Worm (Caenorhabditis elegans) whole organism, midembryonic: ENCODE results near the gene F32D8.15.

Source experiments
- T22C8.4 ChIP-seq: fragments of 200-800 bp; sonication (Bioruptor generic); IDR thresholded peaks from 2 replicates; pipeline ENCODE4 v1.3.6; 2022; ENCODE audit warnings: missing genetic modification characterization, missing compliant biosample characterization
- cog-1 ChIP-seq: sonication (generic microtip); optimal IDR thresholded peaks from 2 replicates; lab custom pipeline; 2016; ENCODE audit warnings: missing genetic modification characterization, missing compliant biosample characterization
- flt-1 ChIP-seq: fragments of 200-800 bp; sonication (Bioruptor generic); IDR thresholded peaks from 2 replicates; pipeline ENCODE4 v1.3.6; 2022; ENCODE audit warnings: missing genetic modification characterization, missing compliant biosample characterization
- klf-2 ChIP-seq: fragments of 200-800 bp; sonication (Bioruptor generic); conservative IDR thresholded peaks from 2 replicates; pipeline ENCODE4 v1.3.6; 2022; ENCODE audit warnings: missing genetic modification reagents, missing genetic modification characterization, missing compliant biosample characterization
- med-1 ChIP-seq: sonication (generic microtip); optimal IDR thresholded peaks from 2 replicates; lab custom pipeline; 2017; ENCODE audit warnings: missing genetic modification characterization, mild to moderate bottlenecking, missing compliant biosample characterization, antibody characterized with exemption, missing genetic modification reagents; ENCODE audit not compliant: insufficient read depth
- ref-1 ChIP-seq: fragments of 200-800 bp; sonication (Bioruptor generic); conservative IDR thresholded peaks from 2 replicates; pipeline ENCODE4 v1.3.6; 2022; ENCODE audit warnings: missing genetic modification reagents, missing genetic modification characterization, missing compliant biosample characterization
- tab-1 ChIP-seq: fragments of 200-800 bp; sonication (Bioruptor generic); IDR thresholded peaks from 2 replicates; pipeline ENCODE4 v1.3.6; 2022; ENCODE audit warnings: missing genetic modification characterization, missing compliant biosample characterization
- ztf-23 ChIP-seq: fragments of 200-800 bp; sonication (Bioruptor generic); IDR thresholded peaks from 2 replicates; pipeline ENCODE4 v1.3.6; 2022; ENCODE audit warnings: missing genetic modification reagents, missing genetic modification characterization, missing compliant biosample characterization
- ztf-29 ChIP-seq: fragments of 200-800 bp; sonication (Bioruptor generic); IDR thresholded peaks from 2 replicates; pipeline ENCODE4 v1.3.6; 2022; ENCODE audit warnings: missing genetic modification reagents, missing genetic modification characterization, missing compliant biosample characterization

F32D8.15 gene

DNA sequence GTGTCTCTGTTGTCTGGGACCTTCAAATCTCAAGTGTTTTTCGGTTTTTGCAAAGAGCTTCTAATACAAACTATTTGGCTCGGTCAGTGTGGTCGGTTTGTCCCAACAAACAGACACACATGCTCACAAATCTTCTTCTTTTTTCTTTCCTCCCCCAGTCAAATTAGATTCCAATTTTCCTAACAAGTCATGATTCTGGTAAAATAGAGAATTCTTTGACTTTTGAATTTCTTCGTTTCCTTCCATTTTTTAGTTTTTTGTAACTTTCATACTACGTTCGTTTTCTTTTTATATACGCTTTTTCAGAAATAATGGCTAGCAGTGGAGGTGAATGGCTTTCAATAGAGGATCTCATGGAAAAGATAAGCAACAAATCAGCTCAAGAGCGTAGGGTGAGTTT is at the start of gene F32D8.15:
Gene F32D8.15, plus strand, starts transcription at position 301 of the 400 bp plus-strand sequence.
- TF ChIP-seq flt-1 (no peak), klf-2 (GFP tag; lab: Robert Waterston, UW) (no peak), med-1 (GFP tag; lab: Kevin White, UChicago) (no peak), tab-1 (GFP tag; lab: Robert Waterston, UW) (no peak), cog-1 (tag; lab: Kevin White, UChicago) (no peak), ref-1 (no peak), ztf-23 (GFP tag; lab: Robert Waterston, UW) (no peak), ztf-29 (GFP tag; lab: Robert Waterston, UW) (no peak), T22C8.4 (GFP tag; lab: Robert Waterston, UW) (no peak)

- no peak for TF ChIP-seq ztf-29 (GFP tag; lab: Robert Waterston, UW)
Measured at ce11 chrV:10854197-10854596, 49.7 kb upstream of the F32D8.15 start.

DNA sequence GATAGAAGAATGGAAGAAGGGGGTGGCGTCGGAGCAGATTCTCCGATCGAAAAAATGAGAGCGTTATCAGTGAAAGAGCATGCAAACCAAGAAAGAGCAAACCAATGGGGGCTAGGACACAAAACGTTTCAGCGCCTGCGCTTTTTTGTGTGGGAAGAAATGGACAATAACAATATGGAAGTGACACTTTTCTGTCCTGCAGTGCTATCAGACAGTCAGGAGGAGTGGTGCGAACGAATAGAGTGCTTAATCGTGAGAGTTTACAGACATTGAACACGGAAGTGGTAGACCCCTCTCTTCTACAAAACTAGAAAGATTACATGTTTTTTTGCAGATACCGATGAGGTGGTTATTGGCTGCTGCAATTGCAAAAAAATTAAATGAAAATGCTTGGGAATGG is 48.5 kb upstream of the F32D8.15 start:
- TF ChIP-seq klf-2 (GFP tag; lab: Robert Waterston, UW) = no peak
- no peak for TF ChIP-seq ztf-23 (GFP tag; lab: Robert Waterston, UW)
- TF ChIP-seq med-1 (GFP tag; lab: Kevin White, UChicago) = no peak
- TF ChIP-seq flt-1 = no peak
- TF ChIP-seq ztf-29 (GFP tag; lab: Robert Waterston, UW) = no peak
- no peak for TF ChIP-seq cog-1 (tag; lab: Kevin White, UChicago)
- no peak for TF ChIP-seq tab-1 (GFP tag; lab: Robert Waterston, UW)
- TF ChIP-seq ref-1 = no peak
- TF ChIP-seq T22C8.4 (GFP tag; lab: Robert Waterston, UW) = no peak

DNA sequence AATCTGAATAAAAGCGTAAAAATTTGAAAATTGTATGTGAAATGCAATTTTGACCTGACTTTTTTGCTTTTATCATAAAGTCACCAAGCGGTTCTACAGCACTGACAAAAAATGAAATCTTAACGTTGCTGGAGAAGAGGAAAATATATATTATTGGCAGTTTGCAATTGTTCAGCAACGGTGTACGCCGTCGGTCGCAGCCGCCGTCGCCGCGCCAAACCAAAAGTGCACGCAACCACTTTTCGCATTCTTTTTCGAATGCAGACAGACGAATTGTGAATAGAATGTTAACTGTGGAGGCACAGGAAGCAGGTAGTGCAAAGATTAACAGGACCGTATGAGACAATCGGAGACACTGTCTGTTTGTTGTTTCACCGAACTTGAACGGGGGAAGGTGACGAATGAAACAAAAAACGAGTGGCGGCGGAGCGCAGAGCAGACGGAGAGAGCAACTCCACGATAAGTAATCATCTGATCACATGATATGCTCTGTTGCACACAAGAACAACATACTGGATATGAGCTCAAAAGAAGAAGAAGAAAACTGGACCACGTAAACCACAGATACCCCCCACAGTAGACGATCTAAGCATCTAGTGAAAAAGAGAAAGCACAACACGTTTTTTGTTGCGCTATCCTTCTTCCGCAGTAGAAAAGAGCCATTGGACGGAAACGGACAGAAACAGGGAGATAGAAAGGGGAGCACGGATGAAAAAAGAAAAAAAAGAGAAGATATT is 46.8 kb upstream of the F32D8.15 start:
- TF ChIP-seq ztf-29 (GFP tag; lab: Robert Waterston, UW) (no peak), cog-1 (tag; lab: Kevin White, UChicago) (no peak), tab-1 (GFP tag; lab: Robert Waterston, UW) (no peak), ref-1 (no peak), klf-2 (GFP tag; lab: Robert Waterston, UW) (no peak), med-1 (GFP tag; lab: Kevin White, UChicago) (no peak), T22C8.4 (GFP tag; lab: Robert Waterston, UW) (no peak), flt-1 (no peak), ztf-23 (GFP tag; lab: Robert Waterston, UW) (no peak)

- TF ChIP-seq ztf-29 (GFP tag; lab: Robert Waterston, UW) (no peak), klf-2 (GFP tag; lab: Robert Waterston, UW) (no peak), cog-1 (tag; lab: Kevin White, UChicago) (no peak), ztf-23 (GFP tag; lab: Robert Waterston, UW) (0 out of 2 replicates have a peak, but pooled peaks have one; percentile 8), tab-1 (GFP tag; lab: Robert Waterston, UW) (no peak), ref-1 (no peak), T22C8.4 (GFP tag; lab: Robert Waterston, UW) (no peak), med-1 (GFP tag; lab: Kevin White, UChicago) (no peak), flt-1 (peak; percentile 42; the same call in 1 of the 2 replicates)
Measured at ce11 chrV:10858340-10858739, 45.5 kb upstream of the F32D8.15 start.

DNA sequence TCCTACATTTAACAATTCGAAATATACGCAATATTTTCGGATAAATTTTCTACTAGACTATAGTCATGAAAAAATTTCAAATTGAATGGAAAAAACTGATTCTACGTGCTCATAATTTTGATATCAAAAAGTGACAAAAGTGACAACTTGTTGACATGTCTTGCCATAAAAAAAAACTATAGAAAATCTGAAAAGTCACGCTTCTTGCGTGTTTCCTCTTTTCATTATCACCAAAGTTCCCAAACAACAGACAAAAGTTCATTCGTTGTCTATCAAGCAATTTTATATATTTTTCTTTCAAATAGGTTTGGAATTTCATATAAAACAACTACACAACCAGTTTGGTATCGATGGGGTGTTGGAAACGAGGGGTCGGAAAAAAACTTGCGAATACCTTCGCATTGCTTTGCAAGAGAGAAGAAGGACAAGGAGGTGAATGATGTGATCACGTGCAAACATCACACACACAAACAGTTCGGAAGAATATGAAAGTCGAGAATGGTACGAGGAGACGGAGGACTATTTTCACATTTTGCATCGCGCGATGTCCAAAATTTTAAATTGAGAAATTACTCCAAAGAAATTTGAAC is 44.7 kb upstream of the F32D8.15 start:
- TF ChIP-seq ztf-29 (GFP tag; lab: Robert Waterston, UW) = no peak
- TF ChIP-seq ztf-23 (GFP tag; lab: Robert Waterston, UW) = no peak
- TF ChIP-seq T22C8.4 (GFP tag; lab: Robert Waterston, UW) = no peak
- no peak for TF ChIP-seq ref-1
- TF ChIP-seq flt-1 = no peak

DNA sequence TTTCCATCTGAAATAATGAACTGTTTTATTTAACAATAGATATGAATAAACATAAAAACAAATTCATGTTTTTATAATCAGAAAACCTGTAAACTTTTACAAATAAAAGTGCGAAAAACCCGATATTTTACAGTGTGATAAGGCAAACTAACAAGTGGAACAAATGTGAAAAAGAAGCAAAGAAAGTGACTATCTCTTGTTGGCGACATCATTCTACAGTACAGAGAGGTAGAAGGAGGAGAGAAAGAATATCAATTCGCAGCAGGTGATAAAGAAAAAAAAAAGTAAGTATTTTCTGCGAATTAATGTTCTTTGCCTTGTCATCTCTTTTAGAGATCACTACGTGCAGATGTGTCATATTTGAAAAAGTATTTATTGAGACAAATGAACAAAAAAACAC is 44.1 kb upstream of the F32D8.15 start:
- TF ChIP-seq ref-1 (no peak), med-1 (GFP tag; lab: Kevin White, UChicago) (no peak), ztf-29 (GFP tag; lab: Robert Waterston, UW) (no peak), T22C8.4 (GFP tag; lab: Robert Waterston, UW) (no peak), ztf-23 (GFP tag; lab: Robert Waterston, UW) (no peak), flt-1 (no peak), cog-1 (tag; lab: Kevin White, UChicago) (no peak), klf-2 (GFP tag; lab: Robert Waterston, UW) (no peak), tab-1 (GFP tag; lab: Robert Waterston, UW) (no peak)

DNA sequence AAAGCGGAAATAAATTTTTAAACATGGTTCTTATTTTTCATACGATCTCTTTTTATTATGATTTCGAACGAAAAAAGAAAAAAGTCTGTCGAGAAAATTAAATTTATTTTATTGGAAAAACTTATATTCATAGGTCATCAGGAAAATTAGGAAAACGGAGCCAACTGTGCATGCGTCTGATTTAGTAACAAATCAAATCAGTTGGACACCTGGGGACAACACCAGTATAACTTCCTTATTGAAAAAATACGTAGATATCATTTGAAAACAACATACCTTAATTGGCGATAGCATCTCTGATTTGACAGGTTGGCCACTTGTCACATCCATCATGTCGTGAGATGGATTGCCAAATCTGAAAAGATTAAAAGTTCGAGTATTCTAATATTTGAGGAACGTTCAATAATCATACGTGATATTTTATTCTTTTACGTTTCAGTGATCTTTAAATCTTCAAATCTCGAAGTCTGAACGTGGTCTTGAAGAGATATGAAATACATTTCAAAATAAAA is 43.3 kb upstream of the F32D8.15 start:
- no peak for TF ChIP-seq T22C8.4 (GFP tag; lab: Robert Waterston, UW)
- no peak for TF ChIP-seq med-1 (GFP tag; lab: Kevin White, UChicago)
- TF ChIP-seq klf-2 (GFP tag; lab: Robert Waterston, UW) = no peak
- TF ChIP-seq ref-1 = no peak
- TF ChIP-seq cog-1 (tag; lab: Kevin White, UChicago) = no peak

ce11 chrV:10861611-10862262 is 42.1 kb upstream of the F32D8.15 start:
- TF ChIP-seq T22C8.4 (GFP tag; lab: Robert Waterston, UW) (no peak), ref-1 (no peak), flt-1 (no peak), ztf-23 (GFP tag; lab: Robert Waterston, UW) (no peak), cog-1 (tag; lab: Kevin White, UChicago) (no peak), med-1 (GFP tag; lab: Kevin White, UChicago) (no peak), klf-2 (GFP tag; lab: Robert Waterston, UW) (no peak), tab-1 (GFP tag; lab: Robert Waterston, UW) (no peak), ztf-29 (GFP tag; lab: Robert Waterston, UW) (no peak)
